Fruit fly (Drosophila melanogaster): ENCODE results near the gene Srx.

- no peak for TF ChIP-seq gl (tag; optimal IDR thresholded peaks at IDR 0.05)
- no peak for TF ChIP-seq CG8301 (tag; optimal IDR thresholded peaks at IDR 0.05)
- no peak for TF ChIP-seq CG17806 (tag; optimal IDR thresholded peaks at IDR 0.05)
- TF ChIP-seq CG8159 (tag; optimal IDR thresholded peaks at IDR 0.05), result no peak
- no peak for TF ChIP-seq CG12605 (GFP tag; IDR thresholded peaks at IDR 0.05)
- TF ChIP-seq CG14655 (GFP tag; optimal IDR thresholded peaks at IDR 0.05), result no peak
- no peak for TF ChIP-seq fd96Ca (GFP tag; IDR thresholded peaks at IDR 0.05)
- TF ChIP-seq CG15710 (tag; optimal IDR thresholded peaks at IDR 0.05), result no peak
- no peak for TF ChIP-seq CG13204 (GFP tag; optimal IDR thresholded peaks at IDR 0.05)
- TF ChIP-seq CG32121 (GFP tag; IDR thresholded peaks at IDR 0.05), result no peak
- no peak for TF ChIP-seq EcR (GFP tag; optimal IDR thresholded peaks at IDR 0.05)
- TF ChIP-seq CG10348 (GFP tag; IDR thresholded peaks at IDR 0.05), result no peak
- TF ChIP-seq CG4496 (GFP tag; IDR thresholded peaks at IDR 0.05), result no peak
- TF ChIP-seq CG9948 (tag; optimal IDR thresholded peaks at IDR 0.05), result no peak
These were observed 29.3 kb downstream of the Srx start for dm6 chrX:17886107-17886448.

All from whole organism, pupa.